Worm (Caenorhabditis elegans): ENCODE results near the gene Y39G8B.7.

The Y39G8B.7 gene

DNA sequence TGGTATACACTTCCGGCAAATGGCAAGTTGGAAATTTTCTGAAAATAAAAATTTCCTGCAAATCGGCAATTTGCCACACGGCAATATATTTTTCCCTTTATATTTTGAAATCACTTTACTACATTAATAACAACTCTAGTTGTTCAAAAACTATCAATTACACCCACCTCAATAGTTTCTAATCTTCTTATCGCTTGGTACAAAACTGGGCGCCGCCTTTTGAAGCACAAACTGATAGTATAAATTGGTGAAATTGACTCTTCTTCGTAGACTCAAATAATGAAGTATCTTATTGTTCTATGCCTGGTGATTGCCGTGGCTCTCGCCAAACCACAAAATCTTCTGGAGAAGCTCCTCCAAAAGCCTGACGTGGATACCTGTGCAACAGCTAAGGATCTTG, 13.7 kb downstream of the Y39G8B.7 start, which contains the start of gene Y39G8B.9:
Gene Y39G8B.9 (plus strand): TSS at position 269 of the 400 bp plus-strand sequence.
- TF ChIP-seq unc-62 (GFP tag; optimal IDR thresholded peaks at IDR 0.05), result no peak

DNA sequence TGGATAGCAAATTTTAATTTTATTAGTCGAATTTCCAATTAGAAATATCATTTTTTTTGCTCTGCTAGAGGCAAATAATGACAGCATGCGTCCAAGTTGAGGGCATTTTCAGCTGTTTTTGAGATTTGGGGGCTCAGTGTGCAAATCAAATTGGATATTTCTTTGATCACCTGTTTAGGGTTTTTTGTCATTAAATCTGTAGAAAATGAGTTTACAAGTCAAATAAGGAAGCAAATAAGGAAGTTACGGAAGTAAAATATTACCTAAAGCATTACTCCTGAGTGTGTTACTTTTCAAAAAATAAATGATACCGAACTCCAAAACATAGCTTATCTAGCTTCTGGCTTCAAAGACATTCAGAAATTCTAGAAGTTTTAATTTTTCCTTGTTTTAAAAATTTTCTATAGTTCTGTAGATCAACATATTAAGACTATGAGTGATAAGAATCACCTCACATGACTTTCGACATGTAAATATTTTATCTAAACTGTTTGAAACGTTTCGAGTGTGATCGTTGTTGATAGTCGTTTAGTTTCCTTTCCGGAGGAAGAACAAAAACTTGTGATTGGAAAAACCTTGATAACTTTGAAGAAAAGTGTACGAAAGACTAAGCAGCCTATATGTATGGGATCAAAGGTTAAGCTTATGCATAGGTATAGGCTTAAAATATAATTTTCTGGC, 14.9 kb downstream of the Y39G8B.7 start, which contains the start of gene sre-48:
Gene sre-48 (minus strand): TSS at position 51 of the 681 bp plus-strand sequence.
- no peak for TF ChIP-seq unc-62 (GFP tag; optimal IDR thresholded peaks at IDR 0.05)

ce11 chrII:13977701-13978100, 17.1 kb downstream of the Y39G8B.7 start:
- TF ChIP-seq unc-62 (GFP tag; optimal IDR thresholded peaks at IDR 0.05), result no peak

DNA sequence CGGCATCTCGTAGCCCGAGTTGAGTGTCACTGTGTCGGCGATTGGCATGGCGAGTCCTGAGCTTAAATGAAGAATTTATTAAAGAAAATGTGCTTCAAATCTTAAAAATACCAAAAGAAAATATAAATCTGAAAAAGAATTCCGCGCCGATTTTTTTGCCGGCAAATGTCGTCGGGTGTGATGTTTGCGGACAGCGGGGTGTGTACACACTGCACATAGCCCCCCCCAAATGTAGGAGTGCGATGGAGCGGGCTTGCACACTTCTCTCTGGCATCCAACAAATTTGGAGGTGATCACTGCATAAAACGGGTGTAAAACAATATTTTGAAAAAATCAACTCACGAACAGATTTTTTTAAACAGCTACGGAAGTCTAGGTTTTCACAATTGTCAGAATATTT, 18.7 kb downstream of the Y39G8B.7 start, which contains the start of gene Y39G8B.2:
Gene Y39G8B.2 (minus strand): TSS at position 61 of the 400 bp plus-strand sequence.
- TF ChIP-seq unc-62 (GFP tag; optimal IDR thresholded peaks at IDR 0.05), result no peak

DNA sequence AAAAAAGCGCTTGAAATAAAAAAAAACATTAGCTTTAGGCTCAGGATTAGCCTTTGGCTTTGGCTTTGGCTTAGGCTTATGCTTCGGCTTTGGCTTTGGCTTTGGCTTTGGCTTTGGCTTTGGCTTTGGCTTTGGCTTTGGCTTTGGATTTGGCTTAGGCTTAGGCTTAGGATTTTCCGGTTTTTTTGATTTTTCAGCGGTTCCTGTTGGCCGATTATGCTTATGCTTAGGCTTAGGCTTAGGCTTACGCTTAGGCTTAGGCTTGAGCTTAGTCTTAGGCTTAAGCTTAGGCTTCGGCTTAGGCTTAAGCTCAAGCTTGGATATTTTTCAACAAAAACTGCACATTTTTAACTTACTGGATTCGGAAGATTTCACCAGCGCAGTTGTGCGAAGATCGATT, 20.7 kb downstream of the Y39G8B.7 start:
- TF ChIP-seq unc-62 (GFP tag; optimal IDR thresholded peaks at IDR 0.05), result no peak

DNA sequence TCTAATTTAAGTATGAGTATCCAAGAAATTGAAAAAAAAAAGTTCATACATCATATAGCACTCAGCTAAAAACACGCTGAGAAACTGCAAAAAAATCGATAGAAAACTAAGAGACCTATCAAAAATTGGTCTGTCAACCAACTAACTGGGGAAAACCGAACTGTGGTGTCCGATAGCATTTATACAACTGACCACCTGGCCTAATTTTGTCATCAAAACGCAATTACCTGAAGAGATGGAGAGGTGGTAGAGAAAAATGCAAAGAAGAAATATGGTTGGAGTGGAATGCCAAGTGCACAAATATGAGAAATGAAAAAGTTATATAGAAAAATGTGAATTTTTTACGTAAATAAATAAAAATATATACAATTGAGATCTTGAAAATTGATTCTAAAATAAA, 21.3 kb downstream of the Y39G8B.7 start, which contains the start of gene Y39G8B.1:
Gene Y39G8B.1 (minus strand): TSS at position 299 of the 400 bp plus-strand sequence.
- TF ChIP-seq unc-62 (GFP tag; optimal IDR thresholded peaks at IDR 0.05), result no peak

DNA sequence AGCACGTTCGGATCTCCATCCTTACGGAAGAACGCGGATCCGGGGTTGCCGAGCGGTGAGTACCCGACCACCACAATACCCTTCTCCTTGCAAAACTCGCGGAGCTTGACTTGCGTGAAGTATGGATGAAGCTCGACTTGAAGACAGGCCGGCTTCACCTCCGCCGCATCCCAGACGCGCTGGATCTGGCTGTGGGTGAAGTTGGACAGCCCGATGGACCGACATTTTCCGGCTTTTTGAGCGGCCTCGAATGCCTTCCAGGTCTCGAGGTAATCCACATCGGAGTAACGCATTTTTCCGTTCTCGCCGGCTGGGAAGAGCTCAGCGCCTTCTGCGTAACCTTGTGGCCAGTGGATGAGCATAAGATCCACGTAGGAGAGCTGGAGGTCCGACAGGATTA, 22.6 kb downstream of the Y39G8B.7 start:
- TF ChIP-seq unc-62 (GFP tag; optimal IDR thresholded peaks at IDR 0.05), result no peak

DNA sequence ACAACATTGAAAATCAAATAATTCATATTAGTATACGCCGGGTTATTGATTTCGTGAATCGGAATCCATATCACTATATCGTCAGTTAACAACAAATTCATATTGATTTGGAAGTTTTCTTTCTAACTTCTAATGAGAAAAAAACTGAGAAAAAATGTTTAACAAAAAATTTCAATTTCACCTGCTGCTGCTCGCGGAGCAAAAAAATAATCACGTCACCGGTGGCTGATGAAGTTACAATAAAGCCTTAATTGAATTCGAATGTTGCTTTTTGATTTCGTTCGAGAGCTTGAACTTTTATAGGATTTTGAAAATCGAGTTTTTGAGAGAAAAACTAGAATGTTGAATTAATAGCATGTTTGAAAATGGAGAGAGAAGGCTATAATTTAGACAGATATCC, 25.9 kb downstream of the Y39G8B.7 start, which contains the start of gene sre-43:
Gene sre-43 (minus strand): TSS at position 101 of the 400 bp plus-strand sequence.
- TF ChIP-seq unc-62 (GFP tag; optimal IDR thresholded peaks at IDR 0.05), result no peak

ce11 chrII:13966242-13966641, 28.6 kb downstream of the Y39G8B.7 start, which contains the start of gene W07G1.7:
W07G1.7 (minus strand) TSS chrII:13966342.
- TF ChIP-seq unc-62 (GFP tag; optimal IDR thresholded peaks at IDR 0.05), result no peak

DNA sequence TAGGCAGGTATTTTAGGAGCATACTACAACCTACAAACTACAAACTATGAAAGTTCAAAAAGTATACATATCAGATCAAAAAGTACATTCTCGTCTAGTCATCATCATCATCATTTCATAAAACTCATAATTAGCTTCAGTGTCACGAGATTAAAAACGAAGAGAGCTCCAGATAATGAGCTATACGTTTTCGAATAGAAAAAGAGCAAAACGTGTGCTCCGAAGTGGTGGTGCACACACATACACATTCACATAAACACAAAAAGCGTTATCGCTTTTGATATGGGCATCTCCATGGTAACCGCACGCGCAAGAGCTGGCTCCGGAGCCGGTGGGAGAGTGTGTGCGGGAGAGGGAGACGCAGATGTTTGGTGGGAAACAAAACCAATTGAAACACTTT, 30.5 kb downstream of the Y39G8B.7 start:
- TF ChIP-seq unc-62 (GFP tag; optimal IDR thresholded peaks at IDR 0.05), result no peak

ce11 chrII:13962319-13962718, 32.5 kb downstream of the Y39G8B.7 start, which contains the start of gene rpi-1:
rpi-1 (minus strand) TSS chrII:13962419.
- TF ChIP-seq unc-62 (GFP tag; optimal IDR thresholded peaks at IDR 0.05), result no peak

ce11 chrII:13961567-13961966, 33.3 kb downstream of the Y39G8B.7 start:
- TF ChIP-seq unc-62 (GFP tag; optimal IDR thresholded peaks at IDR 0.05), result no peak

DNA sequence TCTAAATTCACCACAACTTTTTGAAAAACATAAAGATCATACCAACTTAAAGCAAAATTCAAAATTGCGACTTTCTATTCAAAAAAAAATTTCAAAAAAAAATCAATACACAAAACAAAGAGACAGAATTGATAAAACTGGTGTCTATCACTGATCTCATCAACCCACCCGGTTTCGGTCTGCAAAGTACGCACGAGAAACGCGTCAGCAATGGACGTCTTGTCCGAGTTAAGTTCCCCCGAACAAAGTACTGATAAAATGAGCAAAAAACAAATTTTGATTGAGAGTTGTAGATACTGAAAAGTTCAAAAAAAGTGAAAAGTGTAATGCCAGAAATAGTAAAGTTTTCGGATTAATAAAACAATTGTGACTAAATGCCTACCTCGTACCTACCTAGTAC, 36.5 kb downstream of the Y39G8B.7 start:
- no peak for TF ChIP-seq unc-62 (GFP tag; optimal IDR thresholded peaks at IDR 0.05)

DNA sequence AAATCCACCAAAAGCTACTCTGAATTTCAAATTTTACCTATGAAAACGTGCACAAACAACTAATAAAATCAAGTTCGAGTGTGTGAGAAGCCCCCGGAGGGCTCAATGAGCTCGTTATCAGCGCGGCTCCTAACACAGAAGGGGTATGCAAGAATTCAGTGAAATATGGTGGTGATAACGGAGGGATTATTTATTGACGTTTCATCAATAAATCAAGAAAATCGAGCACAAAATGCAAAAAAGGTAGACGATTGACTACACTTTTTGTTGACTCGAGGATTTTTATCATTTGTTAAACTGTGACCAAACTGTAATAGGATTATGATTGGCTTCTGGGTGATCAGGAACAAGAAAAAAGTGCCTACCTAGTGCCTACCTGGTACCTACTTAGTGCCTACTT, 37.4 kb downstream of the Y39G8B.7 start, which contains the start of gene zip-3:
Gene zip-3 (minus strand): TSS at position 21 of the 400 bp plus-strand sequence.
- no peak for TF ChIP-seq unc-62 (GFP tag; optimal IDR thresholded peaks at IDR 0.05)

ce11 chrII:13956529-13956928, 38.3 kb downstream of the Y39G8B.7 start:
- no peak for TF ChIP-seq unc-62 (GFP tag; optimal IDR thresholded peaks at IDR 0.05)

DNA sequence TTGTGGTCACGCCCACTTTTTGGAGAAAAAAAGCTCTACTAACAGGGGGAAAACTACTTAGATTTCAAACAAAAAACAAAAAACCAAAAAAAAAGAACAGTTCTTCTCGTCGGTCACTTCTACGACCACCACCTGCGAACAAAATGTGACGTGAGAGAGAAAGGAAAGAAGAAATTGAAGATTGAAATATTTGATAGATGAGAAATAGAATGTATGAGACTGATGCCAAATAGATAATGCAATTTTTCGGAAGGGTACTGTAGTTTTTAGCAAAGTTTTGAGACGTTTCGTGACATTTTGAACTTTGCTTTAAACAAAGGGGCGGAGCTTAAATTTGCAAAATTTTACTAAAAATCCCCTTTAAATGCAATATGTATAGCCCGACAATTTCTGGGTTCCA, 39.9 kb downstream of the Y39G8B.7 start:
- TF ChIP-seq unc-62 (GFP tag; optimal IDR thresholded peaks at IDR 0.05), result no peak

DNA sequence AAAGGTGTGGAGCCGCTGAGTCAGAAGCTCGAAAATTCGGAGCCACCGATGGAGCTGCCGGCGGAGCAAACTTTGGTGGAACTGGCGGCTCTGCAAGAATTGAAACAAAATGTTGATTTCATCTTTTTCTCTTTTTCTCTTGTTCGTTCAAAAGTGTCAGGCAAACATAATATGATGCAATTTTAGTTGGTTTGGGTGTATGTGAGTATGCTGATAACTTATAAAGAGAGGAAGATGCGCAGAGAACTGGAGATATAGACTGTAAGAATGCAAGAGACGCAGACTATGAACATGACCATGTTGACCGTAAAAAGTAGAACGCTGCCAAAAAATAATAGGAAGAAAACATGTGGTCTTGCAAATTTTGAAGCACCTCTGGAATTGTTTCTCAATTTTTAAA, 40.8 kb downstream of the Y39G8B.7 start:
- no peak for TF ChIP-seq unc-62 (GFP tag; optimal IDR thresholded peaks at IDR 0.05)

All from whole organism, dauer.